Fruit fly (Drosophila melanogaster) Kc167 (cell line): ENCODE measurements around the gene Fum1.

Experiments
- Myc ChIP-seq: fragments of >200 bp; optimal IDR thresholded peaks from 2 replicates; lab custom pipeline; 2017; ENCODE audit warnings: missing external identifiers
- Sin3A ChIP-seq: fragments of >200 bp; optimal IDR thresholded peaks from 2 replicates; lab custom pipeline; 2018; ENCODE audit warnings: missing external identifiers
- h ChIP-seq: fragments of >200 bp; optimal IDR thresholded peaks from 3 replicates; lab custom pipeline; 2018; ENCODE audit warnings: missing external identifiers
- insv ChIP-seq: fragments of >200 bp; optimal IDR thresholded peaks from 3 replicates; lab custom pipeline; 2018; ENCODE audit warnings: missing external identifiers
- psq ChIP-seq: fragments of >200 bp; optimal IDR thresholded peaks from 2 replicates; lab custom pipeline; 2017; ENCODE audit warnings: missing external identifiers

DNA sequence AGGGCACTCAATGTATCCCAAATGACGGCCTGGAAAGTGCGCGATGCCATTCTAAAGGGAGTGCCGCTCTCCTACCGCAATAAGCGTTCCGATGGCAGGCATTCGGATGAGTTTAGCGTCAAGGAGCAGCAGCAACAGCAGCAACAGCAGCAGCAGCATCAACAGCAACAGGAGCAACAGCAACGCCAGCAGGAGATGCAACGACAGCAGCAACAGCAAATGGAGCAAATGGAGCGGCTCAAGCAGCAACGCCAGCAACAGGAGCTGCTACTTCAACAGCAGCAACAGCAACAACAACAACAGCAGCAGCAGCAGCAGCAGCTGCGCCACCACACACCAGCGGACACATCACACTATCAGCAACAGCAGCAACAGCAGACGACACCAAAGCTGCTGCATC lies 37.9 kb downstream of the Fum1 start:
- TF ChIP-seq psq (lab: Kevin White, UChicago) (no peak), insv (no peak), Sin3A (no peak), Myc (lab: Kevin White, UChicago) (no peak), h (lab: Kevin White, UChicago) (no peak)
